Worm (Caenorhabditis elegans) whole organism, late embryonic: ENCODE results near the gene set-21.

Experiments used
- ceh-2 ChIP-seq: sonication (generic microtip); optimal IDR thresholded peaks from 2 replicates; lab custom pipeline; 2016; ENCODE audit warnings: missing genotype, missing genetic modification characterization, missing compliant biosample characterization
- ceh-30 ChIP-seq: fragments of 150-350 bp; optimal IDR thresholded peaks from 2 replicates; lab custom pipeline; 2014; ENCODE audit warnings: missing biosample characterization, missing genetic modification characterization
- elt-4 ChIP-seq: sonication (generic microtip); optimal IDR thresholded peaks from 2 replicates; lab custom pipeline; 2016; ENCODE audit warnings: missing genetic modification characterization, missing compliant biosample characterization
- fkh-10 ChIP-seq: fragments of 150-350 bp; optimal IDR thresholded peaks from 2 replicates; lab custom pipeline; 2014; ENCODE audit warnings: missing biosample characterization, missing genetic modification reagents, missing genetic modification characterization
- nhr-11 ChIP-seq: fragments of 150-350 bp; optimal IDR thresholded peaks from 2 replicates; lab custom pipeline; 2014; ENCODE audit warnings: missing biosample characterization, missing genetic modification characterization
- nhr-232 ChIP-seq: sonication (generic microtip); optimal IDR thresholded peaks from 2 replicates; lab custom pipeline; 2016; ENCODE audit warnings: missing genetic modification characterization, missing compliant biosample characterization
- pag-3 ChIP-seq: sonication (generic microtip); optimal IDR thresholded peaks from 2 replicates; lab custom pipeline; 2016; ENCODE audit warnings: missing compliant biosample characterization, missing genetic modification characterization, borderline replicate concordance
- pat-9 ChIP-seq: fragments of 200-800 bp; sonication (Bioruptor generic); optimal IDR thresholded peaks from 2 replicates; lab custom pipeline; 2018; ENCODE audit warnings: mild to moderate bottlenecking, missing genetic modification characterization, moderate library complexity, missing compliant biosample characterization
- pqm-1 ChIP-seq: sonication (generic microtip); optimal IDR thresholded peaks from 2 replicates; lab custom pipeline; 2016; ENCODE audit warnings: missing genetic modification characterization, missing compliant biosample characterization
- tbx-2 ChIP-seq: sonication (generic microtip); optimal IDR thresholded peaks from 2 replicates; lab custom pipeline; 2016; ENCODE audit warnings: missing genetic modification characterization, missing compliant biosample characterization

DNA sequence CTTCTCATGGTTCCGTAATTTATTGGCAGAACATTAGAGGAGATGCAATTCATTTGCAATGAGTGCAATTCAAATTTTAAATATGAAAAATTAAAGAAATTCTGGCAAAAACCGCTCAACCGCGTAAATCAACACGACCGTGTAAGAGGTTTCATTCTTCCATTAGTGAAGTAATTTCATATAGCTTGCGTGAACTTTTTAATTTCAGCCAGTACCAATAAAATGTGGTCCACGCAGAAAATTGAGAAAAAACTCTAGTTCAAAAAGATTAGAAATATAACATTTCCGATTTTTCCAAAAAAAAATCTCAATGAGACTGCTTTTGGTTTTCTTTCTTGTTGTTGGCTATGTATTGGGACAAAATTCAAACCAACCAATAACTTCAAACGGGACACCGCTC, 31.4 kb downstream of the set-21 start, which contains the start of gene clec-175:
- TF ChIP-seq nhr-232 (tag; lab: Kevin White, UChicago) (no peak), nhr-11 (tag; lab: Kevin White, UChicago) (no peak), pag-3 (tag; lab: Kevin White, UChicago) (no peak), pqm-1 (no peak), ceh-2 (tag; lab: Kevin White, UChicago) (no peak), fkh-10 (GFP tag; lab: Kevin White, UChicago) (no peak), tbx-2 (no peak), ceh-30 (tag; lab: Kevin White, UChicago) (no peak), elt-4 (no peak), pat-9 (tag; lab: Kevin White, UChicago) (no peak)
